Fruit fly (Drosophila melanogaster) whole organism, pupa: ENCODE data around the gene nst.

Experiments used
- D1 ChIP-seq: fragments of 200-800 bp; sonication (Bioruptor generic); optimal IDR thresholded peaks from 2 replicates; lab custom pipeline; 2018; ENCODE audit warnings: missing biosample characterization, mild to moderate bottlenecking, missing genetic modification characterization, moderate library complexity
- EcR ChIP-seq: fragments of 200-800 bp; sonication (Bioruptor generic); optimal IDR thresholded peaks from 3 replicates; lab custom pipeline; 2019; ENCODE audit warnings: missing biosample characterization, missing genetic modification characterization, mild to moderate bottlenecking, moderate library complexity, missing genetic modification reagents

The nst gene

dm6 chr3L:12478229-12478628 is 51.7 kb downstream of the nst start:
- peak; percentile 83 for TF ChIP-seq EcR (GFP tag; lab: Kevin White, UChicago)
- no peak for TF ChIP-seq D1 (tag; lab: Kevin White, UChicago)
